Worm (Caenorhabditis elegans) whole organism, early embryonic: ENCODE measurements around the gene C50D2.1.

Experiments used
- B0310.2 ChIP-seq: sonication (generic microtip); optimal IDR thresholded peaks from 2 replicates; lab custom pipeline; 2016; ENCODE audit warnings: mild to moderate bottlenecking, missing genetic modification characterization, missing compliant biosample characterization
- F13C5.2 ChIP-seq: sonication (generic microtip); optimal IDR thresholded peaks from 2 replicates; lab custom pipeline; 2017; ENCODE audit warnings: mild to moderate bottlenecking, missing genetic modification characterization, inconsistent platforms, missing compliant biosample characterization
- aly-1 ChIP-seq: sonication (generic microtip); optimal IDR thresholded peaks from 2 replicates; lab custom pipeline; 2016; ENCODE audit warnings: missing genetic modification characterization, missing compliant biosample characterization
- ama-1 ChIP-seq: fragments of 150-350 bp; optimal IDR thresholded peaks from 2 replicates; lab custom pipeline; 2014
- ceh-13 ChIP-seq: fragments of 200-800 bp; sonication (Bioruptor generic); optimal IDR thresholded peaks from 2 replicates; lab custom pipeline; 2018; ENCODE audit warnings: mild to moderate bottlenecking, missing genetic modification characterization, missing compliant biosample characterization
- ceh-36 ChIP-seq: sonication (generic microtip); optimal IDR thresholded peaks from 2 replicates; lab custom pipeline; 2016; ENCODE audit warnings: missing genetic modification characterization, inconsistent platforms, missing compliant biosample characterization
- ets-7 ChIP-seq: sonication (generic microtip); optimal IDR thresholded peaks from 2 replicates; lab custom pipeline; 2016; ENCODE audit warnings: missing genotype, missing genetic modification characterization, missing compliant biosample characterization
- flt-1 ChIP-seq: fragments of 200-800 bp; sonication (Bioruptor generic); IDR thresholded peaks from 2 replicates; pipeline ENCODE4 v1.3.6; 2022; ENCODE audit warnings: missing genetic modification characterization, missing compliant biosample characterization
- hmbx-1 ChIP-seq: sonication (generic microtip); optimal IDR thresholded peaks from 2 replicates; lab custom pipeline; 2016; ENCODE audit warnings: mild to moderate bottlenecking, missing genetic modification characterization, missing compliant biosample characterization
- hmg-4 ChIP-seq: fragments of 200-800 bp; sonication (Bioruptor generic); optimal IDR thresholded peaks from 2 replicates; lab custom pipeline; 2018; ENCODE audit warnings: mild to moderate bottlenecking, missing genetic modification characterization, missing compliant biosample characterization
- hnd-1 ChIP-seq: sonication (generic microtip); optimal IDR thresholded peaks from 2 replicates; lab custom pipeline; 2016; ENCODE audit warnings: missing genetic modification characterization, missing compliant biosample characterization
- pes-1 ChIP-seq: fragments of 200-800 bp; sonication (Bioruptor generic); IDR thresholded peaks from 2 replicates; pipeline ENCODE4 v1.3.6; 2022; ENCODE audit warnings: missing genetic modification reagents, missing genetic modification characterization, missing compliant biosample characterization
- scrt-1 ChIP-seq: fragments of 200-800 bp; sonication (Bioruptor generic); IDR thresholded peaks from 2 replicates; pipeline ENCODE4 v1.3.6; 2022; ENCODE audit warnings: missing genetic modification characterization, missing compliant biosample characterization
- sea-1 ChIP-seq: fragments of 200-800 bp; sonication (Bioruptor generic); conservative IDR thresholded peaks from 2 replicates; pipeline ENCODE4 v1.3.6; 2022; ENCODE audit warnings: missing genetic modification characterization, missing compliant biosample characterization
- tbx-11 ChIP-seq: fragments of 200-800 bp; sonication (Bioruptor generic); IDR thresholded peaks from 2 replicates; pipeline ENCODE4 v1.3.6; 2022; ENCODE audit warnings: missing genetic modification characterization, missing compliant biosample characterization
- tbx-37 ChIP-seq: fragments of 200-800 bp; sonication (Bioruptor generic); conservative IDR thresholded peaks from 2 replicates; pipeline ENCODE4 v1.3.6; 2022; ENCODE audit warnings: missing genetic modification reagents, missing genetic modification characterization, missing compliant biosample characterization
- tra-4 ChIP-seq: sonication (generic microtip); optimal IDR thresholded peaks from 2 replicates; lab custom pipeline; 2017; ENCODE audit warnings: missing genetic modification characterization, missing compliant biosample characterization

The C50D2.1 gene

ce11 chrII:151495-151894 lies 40.1 kb downstream of the C50D2.1 start:
- TF ChIP-seq hnd-1 (tag; lab: Kevin White, UChicago) (no peak), hmg-4 (GFP tag; lab: Kevin White, UChicago) (no peak), tra-4 (tag; lab: Kevin White, UChicago) (no peak), flt-1 (GFP tag; lab: Robert Waterston, UW) (no peak), B0310.2 (tag; lab: Kevin White, UChicago) (no peak), tbx-11 (no peak), ceh-13 (GFP tag; lab: Kevin White, UChicago) (no peak), ama-1 (no peak), F13C5.2 (tag; lab: Kevin White, UChicago) (no peak), hmbx-1 (tag; lab: Kevin White, UChicago) (no peak), ets-7 (tag; lab: Kevin White, UChicago) (no peak), aly-1 (tag; lab: Kevin White, UChicago) (no peak), scrt-1 (GFP tag; lab: Robert Waterston, UW) (no peak), pes-1 (no peak), sea-1 (GFP tag; lab: Robert Waterston, UW) (no peak), ceh-36 (no peak), tbx-37 (GFP tag; lab: Robert Waterston, UW) (no peak)

DNA sequence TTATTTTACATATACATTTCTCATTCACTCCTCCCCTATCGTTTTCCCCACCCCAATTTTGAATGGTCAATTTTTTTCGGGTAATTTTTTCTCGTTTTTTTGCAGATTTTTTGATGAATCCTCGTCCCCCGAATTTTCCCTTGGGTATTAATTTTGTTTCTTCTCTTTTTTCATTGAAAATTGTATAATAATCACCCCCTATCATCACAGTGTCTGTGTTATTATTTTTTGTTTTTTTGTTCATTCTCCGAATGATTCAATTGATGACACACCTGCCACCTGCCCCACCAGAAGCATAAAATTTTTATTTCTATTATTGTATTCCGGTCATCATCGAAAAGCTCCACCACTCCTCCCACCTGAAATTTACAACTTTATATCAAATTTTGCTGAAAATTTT lies 40.9 kb downstream of the C50D2.1 start, which contains the start of gene T25D3.3:
Gene T25D3.3, plus strand, starts transcription at position 301 of the 400 bp plus-strand sequence.
- TF ChIP-seq F13C5.2 (tag; lab: Kevin White, UChicago) = no peak
- TF ChIP-seq flt-1 (GFP tag; lab: Robert Waterston, UW) = no peak
- no peak for TF ChIP-seq ceh-13 (GFP tag; lab: Kevin White, UChicago)
- no peak for TF ChIP-seq ceh-36
- TF ChIP-seq hmbx-1 (tag; lab: Kevin White, UChicago) = no peak
- no peak for TF ChIP-seq tbx-37 (GFP tag; lab: Robert Waterston, UW)
- TF ChIP-seq pes-1 = no peak
- TF ChIP-seq ama-1 = no peak
- no peak for TF ChIP-seq scrt-1 (GFP tag; lab: Robert Waterston, UW)

DNA sequence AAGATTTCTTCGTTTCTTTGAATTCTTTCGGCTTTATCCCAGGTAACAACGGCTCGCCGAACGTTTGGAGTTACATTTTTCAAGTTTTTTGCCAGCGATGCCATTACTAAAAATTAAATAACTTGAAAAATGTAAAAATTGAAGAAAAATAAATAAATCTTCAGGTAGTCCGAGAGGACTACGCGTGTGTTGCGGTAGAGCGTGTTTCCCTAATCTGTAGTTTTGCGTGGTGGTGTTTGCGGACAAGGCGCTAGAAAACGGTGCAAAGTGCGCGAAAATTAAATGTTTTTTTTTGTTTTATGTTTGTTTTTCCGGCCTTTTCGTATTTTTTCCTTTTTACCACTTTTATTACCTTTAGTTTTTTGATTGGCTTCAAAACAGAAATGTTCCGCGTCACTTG lies 44.5 kb downstream of the C50D2.1 start, which contains the start of gene mrpl-28:
Gene mrpl-28, minus strand, starts transcription at position 106 of the 400 bp plus-strand sequence.
- TF ChIP-seq scrt-1 (GFP tag; lab: Robert Waterston, UW) (0 out of 2 replicates have a peak, but pooled peaks have one; percentile 15), hnd-1 (tag; lab: Kevin White, UChicago) (no peak), ama-1 (no peak), sea-1 (GFP tag; lab: Robert Waterston, UW) (0 out of 2 replicates have a peak, but pooled peaks have one; percentile 42), tbx-37 (GFP tag; lab: Robert Waterston, UW) (no peak), F13C5.2 (tag; lab: Kevin White, UChicago) (peak; percentile 66), hmg-4 (GFP tag; lab: Kevin White, UChicago) (no peak)

DNA sequence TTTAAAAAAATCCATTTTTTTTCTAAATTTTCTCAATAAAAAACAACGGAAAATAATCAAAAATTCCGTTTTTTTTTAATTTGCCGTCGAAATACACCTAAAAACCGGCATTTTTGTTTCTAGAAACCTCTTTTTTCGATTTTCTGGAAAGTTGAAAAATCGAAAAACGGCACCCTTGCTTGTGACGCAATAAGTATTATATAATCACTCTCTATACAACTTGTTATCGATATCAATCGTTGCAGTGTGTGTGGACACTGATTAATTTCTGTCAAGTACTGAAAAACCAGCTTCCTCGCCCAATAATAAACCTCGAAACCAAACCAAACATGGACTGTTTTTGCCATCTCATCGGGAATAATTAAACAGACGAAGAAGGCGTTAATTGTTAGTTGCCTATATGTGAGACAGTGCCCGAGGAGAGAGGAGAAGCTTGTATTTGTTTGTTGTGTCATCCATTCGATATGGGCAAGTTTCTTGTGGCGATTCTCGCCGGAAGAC lies 45.7 kb downstream of the C50D2.1 start:
- no peak for TF ChIP-seq sea-1 (GFP tag; lab: Robert Waterston, UW)
- no peak for TF ChIP-seq hmbx-1 (tag; lab: Kevin White, UChicago)
- no peak for TF ChIP-seq B0310.2 (tag; lab: Kevin White, UChicago)
- no peak for TF ChIP-seq scrt-1 (GFP tag; lab: Robert Waterston, UW)
- TF ChIP-seq hnd-1 (tag; lab: Kevin White, UChicago) = no peak
- TF ChIP-seq aly-1 (tag; lab: Kevin White, UChicago) = no peak
- TF ChIP-seq ets-7 (tag; lab: Kevin White, UChicago) = no peak
- TF ChIP-seq tbx-11 = no peak
- no peak for TF ChIP-seq tbx-37 (GFP tag; lab: Robert Waterston, UW)
- TF ChIP-seq tra-4 (tag; lab: Kevin White, UChicago) = no peak
- TF ChIP-seq F13C5.2 (tag; lab: Kevin White, UChicago) = no peak
- TF ChIP-seq flt-1 (GFP tag; lab: Robert Waterston, UW) = no peak
- TF ChIP-seq ama-1 = no peak
- no peak for TF ChIP-seq ceh-36
- TF ChIP-seq hmg-4 (GFP tag; lab: Kevin White, UChicago) = no peak
- no peak for TF ChIP-seq ceh-13 (GFP tag; lab: Kevin White, UChicago)

DNA sequence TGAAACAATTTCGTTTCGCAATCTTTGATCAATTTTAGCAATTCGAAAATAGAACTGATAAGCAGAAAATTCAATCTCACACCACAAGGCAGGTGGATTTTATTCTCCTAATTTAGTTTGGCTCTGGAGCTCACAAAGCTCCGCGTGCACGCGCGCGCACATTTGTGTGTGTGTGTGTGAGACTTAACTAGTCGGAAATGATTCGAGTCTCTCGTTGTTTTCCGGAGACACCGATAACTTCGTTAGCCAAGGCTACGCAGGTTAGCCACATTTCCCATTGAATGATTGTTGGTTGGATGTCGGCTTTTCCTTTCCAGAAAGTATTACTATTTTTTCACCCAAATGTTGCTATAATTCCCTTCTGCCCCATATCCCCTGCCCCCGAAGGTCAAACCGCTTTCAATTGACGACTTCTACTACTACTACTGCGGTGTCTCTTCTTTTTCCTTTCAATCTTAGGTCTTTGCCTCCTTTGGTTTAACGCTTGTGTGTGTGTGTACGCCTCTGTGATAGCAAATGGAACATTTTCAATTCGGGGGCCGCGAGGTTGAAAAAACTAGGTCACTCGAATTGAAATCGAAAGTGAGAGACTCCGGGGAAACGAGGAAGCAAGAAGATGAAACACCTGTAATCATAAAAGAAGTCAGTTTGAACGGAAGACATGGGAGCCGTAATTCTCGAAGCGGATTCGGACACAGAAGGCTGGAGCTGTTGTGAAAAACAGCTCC lies 46.8 kb downstream of the C50D2.1 start:
- TF ChIP-seq ceh-13 (GFP tag; lab: Kevin White, UChicago) (no peak), hnd-1 (tag; lab: Kevin White, UChicago) (no peak), tra-4 (tag; lab: Kevin White, UChicago) (no peak), B0310.2 (tag; lab: Kevin White, UChicago) (no peak), F13C5.2 (tag; lab: Kevin White, UChicago) (no peak), aly-1 (tag; lab: Kevin White, UChicago) (no peak), ceh-36 (no peak), tbx-11 (no peak), scrt-1 (GFP tag; lab: Robert Waterston, UW) (no peak), ama-1 (no peak)

- TF ChIP-seq hmbx-1 (tag; lab: Kevin White, UChicago) (no peak), hmg-4 (GFP tag; lab: Kevin White, UChicago) (no peak), pes-1 (no peak), hnd-1 (tag; lab: Kevin White, UChicago) (no peak), aly-1 (tag; lab: Kevin White, UChicago) (no peak), tbx-11 (no peak), sea-1 (GFP tag; lab: Robert Waterston, UW) (no peak), F13C5.2 (tag; lab: Kevin White, UChicago) (no peak), ama-1 (no peak), tbx-37 (GFP tag; lab: Robert Waterston, UW) (no peak), ceh-36 (no peak), tra-4 (tag; lab: Kevin White, UChicago) (no peak), flt-1 (GFP tag; lab: Robert Waterston, UW) (no peak), scrt-1 (GFP tag; lab: Robert Waterston, UW) (no peak), B0310.2 (tag; lab: Kevin White, UChicago) (no peak), ets-7 (tag; lab: Kevin White, UChicago) (no peak), ceh-13 (GFP tag; lab: Kevin White, UChicago) (no peak)
Measured at ce11 chrII:159294-159922, 48.0 kb downstream of the C50D2.1 start.
